Worm (Caenorhabditis elegans) whole organism, L3 larva: ENCODE data around the gene F35H8.1.
A peak's percentile ranks its signal among the peaks of the same experiment; 100 is the strongest.

Experiments
- ceh-9 ChIP-seq: sonication (generic microtip); optimal IDR thresholded peaks from 2 replicates; lab custom pipeline; 2018; ENCODE audit warnings: missing biosample characterization, missing genetic modification characterization
- elt-2 ChIP-seq: sonication (generic microtip); optimal IDR thresholded peaks from 2 replicates; lab custom pipeline; 2016; ENCODE audit warnings: missing genetic modification reagents, mild to moderate bottlenecking, missing genetic modification characterization, missing compliant biosample characterization
- fos-1 ChIP-seq: fragments of 150-350 bp; optimal IDR thresholded peaks from 2 replicates; lab custom pipeline; 2014; ENCODE audit warnings: missing biosample characterization, missing genetic modification characterization
- lin-15B ChIP-seq: fragments of 150-350 bp; optimal IDR thresholded peaks from 2 replicates; lab custom pipeline; 2014; ENCODE audit warnings: missing biosample characterization, missing genetic modification characterization
- lin-39 ChIP-seq: fragments of 150-350 bp; optimal IDR thresholded peaks from 2 replicates; lab custom pipeline; 2018; ENCODE audit warnings: missing biosample characterization, missing genetic modification reagents, missing genetic modification characterization
- snpc-4 ChIP-seq: fragments of 150-350 bp; optimal IDR thresholded peaks from 2 replicates; lab custom pipeline; 2014; ENCODE audit warnings: missing biosample characterization, missing genetic modification characterization
- unc-39 ChIP-seq: sonication (generic microtip); optimal IDR thresholded peaks from 4 replicates; lab custom pipeline; 2017; ENCODE audit warnings: missing biosample characterization, missing genetic modification characterization
- ztf-4 ChIP-seq: fragments of 150-350 bp; optimal IDR thresholded peaks from 2 replicates; lab custom pipeline; 2014; ENCODE audit warnings: missing biosample characterization, missing genetic modification characterization

DNA sequence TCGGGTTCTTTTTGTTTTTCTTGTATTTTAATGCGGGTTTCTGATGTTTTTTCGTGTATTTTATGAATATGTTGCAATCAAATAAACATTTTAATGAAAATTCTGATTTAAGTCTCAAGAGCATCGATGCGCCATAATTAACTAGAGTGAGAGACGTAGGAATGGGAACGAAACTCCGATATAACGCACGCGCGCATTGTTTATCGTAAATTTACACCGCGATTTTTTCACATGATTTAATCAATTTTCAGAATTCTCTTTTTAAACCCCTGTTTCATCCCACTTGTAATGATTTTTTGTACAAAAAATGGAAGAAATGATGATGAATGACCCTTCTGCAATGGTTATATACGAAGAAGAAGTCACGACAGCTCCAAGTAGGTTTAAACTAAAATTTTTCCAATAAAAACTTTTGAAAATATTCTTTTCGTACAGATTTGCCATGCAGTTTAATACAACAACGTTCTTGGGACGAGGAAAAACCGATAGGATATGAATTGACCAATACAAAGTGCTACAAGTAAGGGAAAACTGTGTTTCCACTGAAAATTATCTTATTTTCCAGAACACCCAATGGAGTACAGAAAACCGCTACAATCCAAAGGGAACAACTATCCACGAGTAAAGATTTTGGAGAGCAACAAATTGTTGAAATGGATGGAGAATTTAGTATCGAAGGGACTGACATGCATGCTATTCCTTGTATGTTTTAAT, 4.5 kb upstream of the F35H8.1 start, which contains the start of gene zfp-2:
- no peak for TF ChIP-seq lin-39 (tag; lab: Kevin White, UChicago)
- no peak for TF ChIP-seq fos-1 (tag; lab: Kevin White, UChicago)
- TF ChIP-seq ztf-4 (tag; lab: Kevin White, UChicago), result no peak
- no peak for TF ChIP-seq ceh-9
- TF ChIP-seq lin-15B (tag; lab: Kevin White, UChicago), result peak; percentile 27
- TF ChIP-seq snpc-4 (tag; lab: Kevin White, UChicago), result no peak
- no peak for TF ChIP-seq unc-39
- TF ChIP-seq elt-2, result no peak
